Worm (Caenorhabditis elegans) whole organism, dauer: ENCODE data around the gene cutl-23.

Source experiments
- unc-62 ChIP-seq: sonication (generic microtip); optimal IDR thresholded peaks from 2 replicates; lab custom pipeline; 2017; ENCODE audit warnings: missing biosample characterization, missing genetic modification reagents, missing genetic modification characterization

The cutl-23 gene

ce11 chrIII:5769726-5770235, at the start of gene cutl-23:
Gene cutl-23, plus strand, starts transcription at chrIII:5770185.
- TF ChIP-seq unc-62 (GFP tag; lab: Kevin White, UChicago), result no peak

ce11 chrIII:5720266-5721019, 49.5 kb upstream of the cutl-23 start:
- no peak for TF ChIP-seq unc-62 (GFP tag; lab: Kevin White, UChicago)

DNA sequence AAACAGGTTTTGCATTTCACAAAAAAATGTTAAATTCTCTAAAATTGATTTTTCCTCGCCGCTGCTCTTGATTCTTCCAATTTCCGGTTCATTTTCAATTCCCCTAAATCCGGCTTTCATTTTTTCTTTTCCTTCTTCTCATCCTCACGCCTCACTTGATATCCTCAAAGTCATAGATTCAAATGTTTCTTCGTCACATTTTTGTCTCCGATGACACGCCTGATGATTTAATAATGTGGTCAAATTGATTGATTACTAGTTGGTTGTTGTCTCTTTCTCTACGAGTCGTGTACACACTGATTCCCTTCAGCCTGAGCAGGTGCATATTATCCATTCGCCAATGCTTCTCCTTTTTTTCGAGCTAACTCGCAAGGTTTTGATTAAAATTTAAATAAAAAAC, 48.5 kb upstream of the cutl-23 start:
- no peak for TF ChIP-seq unc-62 (GFP tag; lab: Kevin White, UChicago)

- TF ChIP-seq unc-62 (GFP tag; lab: Kevin White, UChicago), result no peak
Measured at ce11 chrIII:5721888-5722287, 48.1 kb upstream of the cutl-23 start.

DNA sequence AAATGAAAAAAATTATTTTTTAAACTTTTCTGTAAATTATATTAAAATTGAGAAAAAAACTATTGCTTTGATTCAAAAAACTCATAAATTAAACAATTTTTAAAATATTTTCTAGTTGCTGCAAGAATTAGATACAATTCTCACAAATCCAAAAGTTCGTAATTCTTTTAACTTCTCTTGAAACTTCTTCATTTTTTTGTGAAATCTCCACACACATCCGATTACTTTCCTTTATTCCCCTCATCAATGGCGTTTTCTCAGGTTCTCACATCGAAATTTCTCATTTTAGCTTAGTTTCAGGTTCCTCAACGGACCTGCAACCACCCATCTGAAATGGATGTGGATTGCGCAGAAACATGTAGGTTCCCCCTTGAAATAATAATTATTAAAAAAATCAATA, 47.4 kb upstream of the cutl-23 start, which contains the start of gene wrm-1:
Gene wrm-1, plus strand, starts transcription at position 301 of the 400 bp plus-strand sequence.
- no peak for TF ChIP-seq unc-62 (GFP tag; lab: Kevin White, UChicago)

- TF ChIP-seq unc-62 (GFP tag; lab: Kevin White, UChicago), result no peak
Measured at ce11 chrIII:5727827-5728226, 42.2 kb upstream of the cutl-23 start, which contains the start of gene egg-1. Gene egg-1, plus strand, starts transcription at chrIII:5728180.

DNA sequence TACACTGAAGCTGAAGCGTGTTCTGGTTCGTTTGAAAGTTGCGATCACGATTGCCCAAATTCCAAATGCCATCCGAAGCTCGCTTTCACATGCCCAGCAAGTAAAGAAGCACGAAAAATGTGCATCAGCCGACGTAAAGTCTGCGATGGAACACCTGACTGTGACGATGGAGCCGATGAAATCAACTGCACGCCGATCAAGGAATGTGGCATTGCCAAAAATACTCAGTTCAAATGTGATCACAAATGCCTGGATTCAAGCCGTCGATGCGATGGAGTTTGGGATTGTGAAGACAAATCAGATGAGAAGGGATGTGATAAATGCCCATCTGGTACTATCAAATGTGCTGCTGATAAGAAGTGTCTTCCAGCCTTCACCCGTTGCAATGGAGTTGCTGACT, 40.6 kb upstream of the cutl-23 start:
- no peak for TF ChIP-seq unc-62 (GFP tag; lab: Kevin White, UChicago)

DNA sequence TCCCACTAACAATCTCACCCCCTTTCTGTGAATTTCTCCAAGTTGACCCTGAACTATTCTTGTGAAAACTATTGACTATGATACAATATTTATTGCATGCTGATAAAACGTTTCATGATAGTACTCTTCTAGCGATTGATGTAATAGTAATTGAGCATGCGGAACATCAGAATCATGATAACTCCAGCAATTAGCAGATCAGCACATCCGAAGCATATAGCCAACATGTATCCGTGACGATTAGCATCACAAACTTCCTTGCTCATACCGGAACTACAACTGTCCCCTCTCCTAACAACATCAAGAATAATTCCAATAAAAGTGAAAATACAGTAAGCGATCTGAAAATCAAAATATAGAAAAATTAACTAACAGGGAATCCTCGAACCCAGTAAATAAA, 39.9 kb upstream of the cutl-23 start:
- no peak for TF ChIP-seq unc-62 (GFP tag; lab: Kevin White, UChicago)

- TF ChIP-seq unc-62 (GFP tag; lab: Kevin White, UChicago), result no peak
Measured at ce11 chrIII:5730980-5731636, 38.9 kb upstream of the cutl-23 start, which contains the start of the genes B0244.9 and B0244.7. Gene B0244.9, minus strand, starts transcription at chrIII:5731030. Gene B0244.7, plus strand, starts transcription at chrIII:5731501.

ce11 chrIII:5732925-5733324, 37.1 kb upstream of the cutl-23 start, which contains the start of gene B0244.17:
Gene B0244.17, plus strand, starts transcription at chrIII:5733225.
- no peak for TF ChIP-seq unc-62 (GFP tag; lab: Kevin White, UChicago)

ce11 chrIII:5734328-5734727, 35.7 kb upstream of the cutl-23 start:
- TF ChIP-seq unc-62 (GFP tag; lab: Kevin White, UChicago), result no peak

DNA sequence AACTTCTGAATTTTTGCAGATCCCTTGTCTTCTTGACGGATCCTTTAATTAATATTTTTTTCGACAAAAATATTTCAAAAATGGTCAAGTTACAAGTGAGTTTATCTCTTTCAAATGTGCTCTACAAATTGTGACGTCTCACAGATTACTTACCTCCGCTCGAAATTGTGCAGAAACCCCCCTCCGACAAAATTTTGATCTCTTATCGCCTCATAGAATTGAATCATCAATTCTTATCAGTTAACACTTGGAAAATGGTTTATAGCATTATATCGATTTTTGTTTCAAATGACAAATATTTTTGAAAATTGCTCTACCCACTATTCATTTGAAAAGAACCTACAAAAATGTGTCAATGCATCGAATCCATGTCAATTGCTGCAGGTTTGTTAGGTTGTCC, 35.1 kb upstream of the cutl-23 start, which contains the start of gene B0244.10:
Gene B0244.10, plus strand, starts transcription at position 254 of the 400 bp plus-strand sequence.
- TF ChIP-seq unc-62 (GFP tag; lab: Kevin White, UChicago), result no peak

DNA sequence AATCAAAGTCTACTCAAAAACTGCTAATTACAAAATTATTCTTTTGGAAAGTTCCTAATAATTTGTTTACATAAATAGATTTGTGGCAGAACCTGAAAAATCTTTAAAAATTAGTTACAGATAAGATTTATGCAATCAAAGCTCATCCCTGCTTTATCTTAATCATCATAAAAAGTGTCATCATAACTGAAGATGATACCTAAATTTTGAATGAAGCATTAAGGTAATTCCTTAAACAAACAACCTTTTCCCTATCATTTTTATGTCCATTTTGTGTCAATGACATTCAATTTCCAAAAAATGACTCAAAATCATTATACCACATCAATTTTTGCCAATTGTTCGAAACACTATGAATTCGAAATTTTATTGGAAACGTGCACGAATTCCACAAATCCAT, 32.3 kb upstream of the cutl-23 start, which contains the start of gene B0244.6:
Gene B0244.6, plus strand, starts transcription at position 301 of the 400 bp plus-strand sequence.
- TF ChIP-seq unc-62 (GFP tag; lab: Kevin White, UChicago), result no peak

DNA sequence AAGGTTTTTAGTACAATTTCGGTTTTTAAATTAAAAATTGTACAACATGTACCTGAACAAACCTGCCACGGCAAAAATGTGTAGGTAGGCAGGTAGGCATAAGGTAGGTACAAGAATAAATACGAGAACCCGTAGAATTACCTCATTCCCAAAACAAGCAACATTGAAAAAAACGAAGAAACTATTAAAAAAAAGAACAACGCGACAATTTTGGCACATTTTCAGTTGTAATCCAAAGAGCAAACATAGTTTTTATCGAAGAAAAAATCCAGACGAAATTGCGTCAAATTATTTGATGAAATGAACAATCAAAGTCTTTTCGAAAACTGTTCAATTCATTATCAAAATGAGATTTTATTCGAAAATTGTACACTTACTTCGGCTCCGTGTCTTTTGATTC, 29.3 kb upstream of the cutl-23 start, which contains the start of gene B0244.16:
Gene B0244.16, plus strand, starts transcription at position 301 of the 400 bp plus-strand sequence.
- TF ChIP-seq unc-62 (GFP tag; lab: Kevin White, UChicago), result no peak

- no peak for TF ChIP-seq unc-62 (GFP tag; lab: Kevin White, UChicago)
Measured at ce11 chrIII:5743084-5743483, 26.9 kb upstream of the cutl-23 start, which contains the start of gene B0244.15. Gene B0244.15, plus strand, starts transcription at chrIII:5743384.

ce11 chrIII:5744579-5744978, 25.4 kb upstream of the cutl-23 start, which contains the start of gene B0244.5:
Gene B0244.5, plus strand, starts transcription at chrIII:5744879.
- no peak for TF ChIP-seq unc-62 (GFP tag; lab: Kevin White, UChicago)
